Worm (Caenorhabditis elegans): Measurements from ENCODE around the gene col-83.

Gene col-83

DNA sequence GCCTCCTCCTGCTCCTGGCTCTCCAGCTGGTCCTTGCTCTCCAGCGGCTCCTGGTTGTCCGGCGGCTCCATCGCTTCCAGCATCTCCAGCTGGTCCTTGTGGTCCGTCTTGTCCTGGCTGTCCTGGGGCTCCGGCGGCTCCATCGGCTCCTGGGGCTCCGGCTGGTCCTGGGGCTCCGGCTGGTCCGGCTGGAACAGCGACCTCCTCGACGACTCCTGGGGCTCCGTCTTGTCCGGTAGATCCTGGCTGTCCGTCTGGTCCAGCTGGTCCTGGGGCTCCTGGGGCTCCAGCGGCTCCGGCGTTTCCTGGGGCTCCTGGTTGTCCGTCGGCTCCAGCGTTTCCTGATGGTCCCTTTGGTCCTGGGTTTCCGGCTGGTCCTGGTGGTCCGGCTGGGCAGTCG lies 30.0 kb downstream of the col-83 start:
- TF ChIP-seq ceh-13 (GFP tag; optimal IDR thresholded peaks at IDR 0.05) (no peak), hmg-4 (GFP tag; optimal IDR thresholded peaks at IDR 0.05) (no peak), pes-1 (GFP tag; IDR thresholded peaks at IDR 0.05) (no peak), ceh-36 (tag; optimal IDR thresholded peaks at IDR 0.05) (no peak), sea-1 (GFP tag; conservative IDR thresholded peaks at IDR 0.05) (no peak), flt-1 (GFP tag; IDR thresholded peaks at IDR 0.05) (no peak), hmbx-1 (tag; optimal IDR thresholded peaks at IDR 0.05) (no peak), F13C5.2 (tag; optimal IDR thresholded peaks at IDR 0.05) (no peak), scrt-1 (GFP tag; IDR thresholded peaks at IDR 0.05) (no peak), ama-1 (optimal IDR thresholded peaks at IDR 0.05) (no peak), ets-7 (tag; optimal IDR thresholded peaks at IDR 0.05) (no peak)

DNA sequence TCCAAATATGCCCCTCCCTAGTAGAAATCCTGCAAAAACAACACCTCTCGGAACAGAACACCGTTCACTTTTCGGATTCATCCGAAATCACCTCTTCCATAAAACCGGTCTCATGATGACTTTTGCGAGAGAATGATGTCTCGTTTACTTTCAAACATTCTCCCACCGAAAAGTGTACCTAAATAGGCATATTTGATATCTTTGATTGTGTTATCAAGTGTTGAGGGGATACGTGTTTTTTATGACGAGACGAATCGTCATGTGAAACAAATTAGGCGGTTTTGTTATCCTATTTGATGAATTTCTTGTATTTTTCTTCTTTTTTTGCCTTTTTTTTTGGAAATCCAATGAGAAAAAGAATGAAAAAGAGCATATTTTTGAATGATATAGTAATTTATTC lies 30.6 kb downstream of the col-83 start:
- TF ChIP-seq B0310.2 (tag; optimal IDR thresholded peaks at IDR 0.05) (no peak), ceh-13 (GFP tag; optimal IDR thresholded peaks at IDR 0.05) (no peak), F13C5.2 (tag; optimal IDR thresholded peaks at IDR 0.05) (no peak), tra-4 (tag; optimal IDR thresholded peaks at IDR 0.05) (no peak), sea-1 (GFP tag; conservative IDR thresholded peaks at IDR 0.05) (no peak), aly-1 (tag; optimal IDR thresholded peaks at IDR 0.05) (no peak), ama-1 (optimal IDR thresholded peaks at IDR 0.05) (no peak), ceh-36 (tag; optimal IDR thresholded peaks at IDR 0.05) (no peak), tbx-37 (GFP tag; conservative IDR thresholded peaks at IDR 0.05) (no peak), pes-1 (GFP tag; IDR thresholded peaks at IDR 0.05) (no peak), hmbx-1 (tag; optimal IDR thresholded peaks at IDR 0.05) (no peak), tbx-11 (GFP tag; IDR thresholded peaks at IDR 0.05) (no peak), flt-1 (GFP tag; IDR thresholded peaks at IDR 0.05) (no peak), scrt-1 (GFP tag; IDR thresholded peaks at IDR 0.05) (no peak), hnd-1 (tag; optimal IDR thresholded peaks at IDR 0.05) (no peak), hmg-4 (GFP tag; optimal IDR thresholded peaks at IDR 0.05) (no peak), ets-7 (tag; optimal IDR thresholded peaks at IDR 0.05) (no peak)

DNA sequence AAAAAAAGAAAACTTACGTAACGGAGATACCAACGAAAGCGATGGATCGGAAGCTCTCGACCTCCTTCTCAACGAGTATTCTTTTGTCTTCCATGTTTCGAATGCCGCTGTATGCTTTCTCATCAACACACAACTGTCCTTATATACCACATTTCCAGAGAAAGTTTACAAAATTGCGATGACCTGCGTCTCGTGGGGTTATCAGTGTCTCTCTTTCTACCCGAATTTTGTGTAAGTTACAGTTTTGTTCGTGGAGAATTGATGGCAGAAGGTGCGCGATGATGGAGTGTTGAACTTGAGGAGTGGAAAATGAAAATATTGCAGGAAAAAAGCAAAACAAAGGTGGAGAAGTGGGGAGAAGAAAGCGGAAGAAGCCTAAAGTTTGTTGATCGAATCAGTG lies 32.1 kb downstream of the col-83 start, which contains the start of gene col-81:
Gene col-81, minus strand, starts transcription at position 101 of the 400 bp plus-strand sequence.
- TF ChIP-seq ets-7 (tag; optimal IDR thresholded peaks at IDR 0.05) = no peak
- no peak for TF ChIP-seq tbx-37 (GFP tag; conservative IDR thresholded peaks at IDR 0.05)
- no peak for TF ChIP-seq hnd-1 (tag; optimal IDR thresholded peaks at IDR 0.05)
- no peak for TF ChIP-seq pes-1 (GFP tag; IDR thresholded peaks at IDR 0.05)
- no peak for TF ChIP-seq ceh-36 (tag; optimal IDR thresholded peaks at IDR 0.05)
- no peak for TF ChIP-seq scrt-1 (GFP tag; IDR thresholded peaks at IDR 0.05)
- TF ChIP-seq tra-4 (tag; optimal IDR thresholded peaks at IDR 0.05) = no peak
- TF ChIP-seq ceh-13 (GFP tag; optimal IDR thresholded peaks at IDR 0.05) = no peak
- TF ChIP-seq hmbx-1 (tag; optimal IDR thresholded peaks at IDR 0.05) = no peak
- TF ChIP-seq F13C5.2 (tag; optimal IDR thresholded peaks at IDR 0.05) = no peak
- TF ChIP-seq sea-1 (GFP tag; conservative IDR thresholded peaks at IDR 0.05) = no peak
- no peak for TF ChIP-seq B0310.2 (tag; optimal IDR thresholded peaks at IDR 0.05)
- no peak for TF ChIP-seq aly-1 (tag; optimal IDR thresholded peaks at IDR 0.05)
- no peak for TF ChIP-seq flt-1 (GFP tag; IDR thresholded peaks at IDR 0.05)
- TF ChIP-seq hmg-4 (GFP tag; optimal IDR thresholded peaks at IDR 0.05) = no peak
- TF ChIP-seq ama-1 (optimal IDR thresholded peaks at IDR 0.05) = no peak
- no peak for TF ChIP-seq tbx-11 (GFP tag; IDR thresholded peaks at IDR 0.05)

DNA sequence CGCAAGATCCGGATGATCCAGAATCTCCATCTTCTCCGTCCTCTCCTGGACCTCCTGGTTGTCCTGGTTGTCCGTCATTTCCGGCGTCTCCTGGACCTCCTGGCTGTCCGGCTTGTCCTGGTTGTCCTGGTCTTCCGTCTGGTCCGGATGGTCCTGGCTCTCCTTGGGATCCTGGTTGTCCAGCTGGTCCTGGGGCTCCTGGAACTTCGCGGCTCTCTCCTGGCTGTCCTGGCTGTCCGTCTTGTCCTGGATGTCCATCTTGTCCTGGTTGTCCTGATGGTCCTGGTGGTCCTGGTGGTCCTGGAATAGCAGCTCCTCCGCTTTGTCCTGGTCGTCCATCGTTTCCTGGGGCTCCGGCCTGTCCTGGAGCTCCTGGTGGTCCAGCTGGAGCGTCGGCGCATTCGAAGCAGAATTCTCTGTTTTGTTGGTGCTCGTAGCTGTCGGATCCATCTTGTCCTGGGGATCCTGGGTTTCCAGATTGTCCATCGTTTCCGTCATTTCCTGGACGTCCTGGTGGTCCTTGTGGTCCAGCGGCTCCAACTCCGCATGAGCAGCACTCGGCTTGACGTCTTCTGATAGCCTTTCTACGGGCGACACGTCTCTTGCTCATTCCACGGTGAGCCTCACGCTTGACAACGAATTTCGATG lies 33.1 kb downstream of the col-83 start:
- TF ChIP-seq ceh-36 (tag; optimal IDR thresholded peaks at IDR 0.05) = no peak
- 0 out of 2 replicates have a peak, but pooled peaks have one; percentile 19 for TF ChIP-seq scrt-1 (GFP tag; IDR thresholded peaks at IDR 0.05)
- TF ChIP-seq tbx-11 (GFP tag; IDR thresholded peaks at IDR 0.05) = no peak

DNA sequence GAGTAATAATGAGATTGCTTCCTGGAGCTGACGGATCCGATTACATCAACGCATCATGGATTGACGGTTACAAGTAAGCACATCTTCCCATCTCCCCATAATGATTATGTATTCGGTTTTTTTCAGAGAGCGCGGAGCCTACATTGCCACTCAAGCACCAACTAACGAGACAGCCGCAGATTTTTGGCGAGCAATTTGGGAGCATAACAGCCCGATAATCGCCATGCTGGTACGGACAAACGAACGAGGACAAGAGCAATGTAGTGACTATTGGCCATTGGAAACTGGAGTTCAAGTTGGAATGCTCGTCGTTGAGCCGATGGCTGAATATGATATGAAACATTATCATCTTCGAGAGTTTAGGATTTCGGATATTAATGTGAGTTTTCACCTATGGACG lies 34.9 kb downstream of the col-83 start:
- TF ChIP-seq tra-4 (tag; optimal IDR thresholded peaks at IDR 0.05) = no peak
- TF ChIP-seq ets-7 (tag; optimal IDR thresholded peaks at IDR 0.05) = no peak
- TF ChIP-seq tbx-37 (GFP tag; conservative IDR thresholded peaks at IDR 0.05) = no peak
- TF ChIP-seq ceh-13 (GFP tag; optimal IDR thresholded peaks at IDR 0.05) = no peak
- TF ChIP-seq hmbx-1 (tag; optimal IDR thresholded peaks at IDR 0.05) = no peak
- TF ChIP-seq sea-1 (GFP tag; conservative IDR thresholded peaks at IDR 0.05) = no peak
- TF ChIP-seq aly-1 (tag; optimal IDR thresholded peaks at IDR 0.05) = no peak
- no peak for TF ChIP-seq ceh-36 (tag; optimal IDR thresholded peaks at IDR 0.05)
- TF ChIP-seq B0310.2 (tag; optimal IDR thresholded peaks at IDR 0.05) = no peak
- no peak for TF ChIP-seq scrt-1 (GFP tag; IDR thresholded peaks at IDR 0.05)
- TF ChIP-seq hmg-4 (GFP tag; optimal IDR thresholded peaks at IDR 0.05) = no peak
- TF ChIP-seq flt-1 (GFP tag; IDR thresholded peaks at IDR 0.05) = no peak

DNA sequence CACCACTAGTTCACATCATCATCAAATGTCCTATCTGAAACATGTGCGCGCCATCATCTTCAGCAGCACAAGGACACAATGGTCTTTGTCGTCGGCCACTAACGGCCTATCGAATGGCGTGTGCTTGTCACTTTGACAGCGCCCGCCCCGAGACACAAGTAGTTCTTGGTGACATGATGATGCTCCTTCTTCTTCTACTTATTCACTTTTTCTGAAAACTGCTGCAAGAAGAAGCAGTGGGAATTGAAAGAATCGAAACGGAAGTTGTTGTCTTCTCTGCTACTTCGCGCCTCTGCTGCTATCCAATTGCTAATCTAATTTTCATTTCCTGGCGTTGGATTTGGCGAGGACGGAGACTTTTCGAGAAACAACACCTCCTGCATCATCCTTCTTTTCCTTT lies 41.4 kb downstream of the col-83 start:
- TF ChIP-seq pes-1 (GFP tag; IDR thresholded peaks at IDR 0.05) = no peak
- TF ChIP-seq hmg-4 (GFP tag; optimal IDR thresholded peaks at IDR 0.05) = no peak
- TF ChIP-seq ama-1 (optimal IDR thresholded peaks at IDR 0.05) = no peak
- no peak for TF ChIP-seq flt-1 (GFP tag; IDR thresholded peaks at IDR 0.05)
- no peak for TF ChIP-seq hnd-1 (tag; optimal IDR thresholded peaks at IDR 0.05)
- TF ChIP-seq aly-1 (tag; optimal IDR thresholded peaks at IDR 0.05) = no peak
- TF ChIP-seq sea-1 (GFP tag; conservative IDR thresholded peaks at IDR 0.05) = no peak

DNA sequence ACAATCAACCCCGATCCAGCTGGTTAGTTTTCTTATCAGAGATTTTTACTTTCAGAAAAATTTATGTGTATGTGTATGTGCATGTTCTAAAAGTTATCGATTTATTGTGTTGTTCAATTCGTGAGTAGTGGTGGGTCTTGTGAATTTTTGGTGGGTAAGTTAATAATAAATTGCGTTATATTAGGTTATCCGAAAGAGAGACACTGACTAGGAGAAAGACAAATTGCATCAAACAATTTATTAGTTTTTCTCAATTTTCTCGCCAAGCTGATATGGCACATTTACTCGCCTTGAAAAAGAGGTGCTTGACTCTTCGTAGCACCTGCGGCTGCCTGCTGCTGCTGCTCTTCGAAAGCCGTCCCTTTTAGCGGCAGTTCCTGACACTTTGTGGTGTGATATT lies 46.7 kb downstream of the col-83 start:
- TF ChIP-seq sea-1 (GFP tag; conservative IDR thresholded peaks at IDR 0.05) (no peak), aly-1 (tag; optimal IDR thresholded peaks at IDR 0.05) (no peak), tbx-11 (GFP tag; IDR thresholded peaks at IDR 0.05) (no peak), hmg-4 (GFP tag; optimal IDR thresholded peaks at IDR 0.05) (no peak), B0310.2 (tag; optimal IDR thresholded peaks at IDR 0.05) (no peak), scrt-1 (GFP tag; IDR thresholded peaks at IDR 0.05) (no peak), tbx-37 (GFP tag; conservative IDR thresholded peaks at IDR 0.05) (no peak), flt-1 (GFP tag; IDR thresholded peaks at IDR 0.05) (no peak), tra-4 (tag; optimal IDR thresholded peaks at IDR 0.05) (no peak), ceh-13 (GFP tag; optimal IDR thresholded peaks at IDR 0.05) (no peak), hnd-1 (tag; optimal IDR thresholded peaks at IDR 0.05) (no peak), F13C5.2 (tag; optimal IDR thresholded peaks at IDR 0.05) (no peak)
